Worm (Caenorhabditis elegans) whole organism, young adult: ENCODE results near the gene egl-21.
A peak's percentile ranks its signal among the peaks of the same experiment; 100 is the strongest.

Experiments used
- B0019.2 ChIP-seq: fragments of 200-800 bp; sonication (Bioruptor generic); conservative IDR thresholded peaks from 2 replicates; pipeline ENCODE4 v1.3.6; 2022; ENCODE audit warnings: missing genetic modification reagents, missing genetic modification characterization, missing compliant biosample characterization
- D2030.7 ChIP-seq: fragments of 200-800 bp; sonication (Bioruptor generic); IDR thresholded peaks from 2 replicates; pipeline ENCODE4 v1.3.6; 2022; ENCODE audit warnings: missing genetic modification reagents, missing genetic modification characterization, missing compliant biosample characterization
- F23B12.7 ChIP-seq: sonication (generic microtip); optimal IDR thresholded peaks from 2 replicates; lab custom pipeline; 2017; ENCODE audit warnings: missing genetic modification characterization, mild to moderate bottlenecking, missing compliant biosample characterization, antibody characterized with exemption, moderate library complexity; ENCODE audit not compliant: insufficient read depth
- F37B4.10 ChIP-seq: fragments of 200-800 bp; sonication (Bioruptor generic); IDR thresholded peaks from 2 replicates; pipeline ENCODE4 v1.3.6; 2022; ENCODE audit warnings: missing genetic modification characterization, missing compliant biosample characterization
- F49E8.2 ChIP-seq: sonication (generic microtip); optimal IDR thresholded peaks from 3 replicates; lab custom pipeline; 2017; ENCODE audit warnings: missing genetic modification characterization, mild to moderate bottlenecking, missing compliant biosample characterization, antibody characterized with exemption, moderate library complexity; ENCODE audit not compliant: insufficient read depth
- F52B5.7 ChIP-seq: sonication (generic microtip); optimal IDR thresholded peaks from 2 replicates; lab custom pipeline; 2016; ENCODE audit warnings: mild to moderate bottlenecking, missing genetic modification characterization, missing compliant biosample characterization
- F57C9.4 ChIP-seq: sonication (generic microtip); optimal IDR thresholded peaks from 2 replicates; lab custom pipeline; 2017; ENCODE audit warnings: mild to moderate bottlenecking, missing genetic modification characterization, missing compliant biosample characterization
- K11D2.4 ChIP-seq: fragments of 200-800 bp; sonication (Bioruptor generic); IDR thresholded peaks from 2 replicates; pipeline ENCODE4 v1.3.6; 2022; ENCODE audit warnings: missing genetic modification reagents, missing genetic modification characterization, missing compliant biosample characterization
- K12H6.12 ChIP-seq: fragments of 200-800 bp; sonication (Bioruptor generic); optimal IDR thresholded peaks from 2 replicates; lab custom pipeline; 2018; ENCODE audit warnings: mild to moderate bottlenecking, missing genetic modification characterization, missing compliant biosample characterization
- ZK185.1 ChIP-seq: sonication (generic microtip); optimal IDR thresholded peaks from 2 replicates; lab custom pipeline; 2016; ENCODE audit warnings: mild to moderate bottlenecking, missing genetic modification characterization, missing compliant biosample characterization; ENCODE audit not compliant: poor library complexity, severe bottlenecking
- ama-1 ChIP-seq, 3 experiments: fragments of 150-350 bp in 1 of 3; sonication (generic microtip) in 2 of 3; optimal IDR thresholded peaks; 2 replicates each; lab custom pipeline; 2014 to 2018; ENCODE audit warnings: missing biosample characterization in 2 of 3, missing genetic modification characterization in 2 of 3, missing genetic modification reagents in 2 of 3
- aptf-2 ChIP-seq: fragments of 200-800 bp; sonication (Bioruptor generic); conservative IDR thresholded peaks from 2 replicates; pipeline ENCODE4 v1.3.6; 2022; ENCODE audit warnings: missing genetic modification reagents, missing genetic modification characterization, missing compliant biosample characterization
- attf-3 ChIP-seq: fragments of 200-800 bp; sonication (Bioruptor generic); conservative IDR thresholded peaks from 2 replicates; pipeline ENCODE4 v1.3.6; 2022; ENCODE audit warnings: missing genetic modification reagents, missing genetic modification characterization, missing compliant biosample characterization
- attf-5 ChIP-seq: fragments of 200-800 bp; sonication (Bioruptor generic); optimal IDR thresholded peaks from 2 replicates; lab custom pipeline; 2018; ENCODE audit warnings: mild to moderate bottlenecking, missing genetic modification characterization, missing compliant biosample characterization
- bed-1 ChIP-seq: fragments of 200-800 bp; sonication (Bioruptor generic); IDR thresholded peaks from 2 replicates; pipeline ENCODE4 v1.3.6; 2022; ENCODE audit warnings: missing genetic modification reagents, missing genetic modification characterization, missing compliant biosample characterization
- ccch-3 ChIP-seq: fragments of 200-800 bp; sonication (Bioruptor generic); optimal IDR thresholded peaks from 2 replicates; lab custom pipeline; 2018; ENCODE audit warnings: mild to moderate bottlenecking, missing genetic modification characterization, missing compliant biosample characterization
- cebp-1 ChIP-seq, 2 experiments: fragments of 200-800 bp in 1 of 2; sonication (Bioruptor generic) in 1 of 2; sonication (generic microtip) in 1 of 2; IDR thresholded peaks in 1 of 2; optimal IDR thresholded peaks in 1 of 2; 2 replicates each; pipeline versions ENCODE4 v1.3.6 to Lab custom; 2017 to 2022; ENCODE audit warnings: missing compliant biosample characterization in 2 of 2, missing genetic modification characterization in 2 of 2, mild to moderate bottlenecking in 1 of 2, missing genetic modification reagents in 1 of 2, moderate library complexity in 1 of 2
- ceh-100 ChIP-seq: fragments of 200-800 bp; sonication (Bioruptor generic); IDR thresholded peaks from 2 replicates; pipeline ENCODE4 v1.3.6; 2022; ENCODE audit warnings: missing genetic modification reagents, missing genetic modification characterization, missing compliant biosample characterization
- ceh-40 ChIP-seq: fragments of 200-800 bp; sonication (Bioruptor generic); IDR thresholded peaks from 2 replicates; pipeline ENCODE4 v1.3.6; 2022; ENCODE audit warnings: missing genetic modification characterization, missing compliant biosample characterization
- dox-1 ChIP-seq: fragments of 200-800 bp; sonication (Bioruptor generic); IDR thresholded peaks from 2 replicates; pipeline ENCODE4 v1.3.6; 2022; ENCODE audit warnings: missing genetic modification reagents, missing genetic modification characterization, missing compliant biosample characterization
- dpff-1 ChIP-seq: sonication (generic microtip); optimal IDR thresholded peaks from 2 replicates; lab custom pipeline; 2017; ENCODE audit warnings: mild to moderate bottlenecking, missing genetic modification characterization, missing compliant biosample characterization
- ets-4 ChIP-seq: fragments of 200-800 bp; sonication (Bioruptor generic); optimal IDR thresholded peaks from 2 replicates; lab custom pipeline; 2018; ENCODE audit warnings: mild to moderate bottlenecking, missing genetic modification characterization, missing compliant biosample characterization
- fkh-3 ChIP-seq: sonication (generic microtip); optimal IDR thresholded peaks from 2 replicates; lab custom pipeline; 2016; ENCODE audit warnings: mild to moderate bottlenecking, missing genetic modification characterization, missing compliant biosample characterization
- him-1 ChIP-seq: sonication (generic microtip); optimal IDR thresholded peaks from 2 replicates; lab custom pipeline; 2016; ENCODE audit warnings: missing genotype, missing genetic modification reagents, missing genetic modification characterization, missing compliant biosample characterization
- hlh-26 ChIP-seq: fragments of 200-800 bp; sonication (Bioruptor generic); conservative IDR thresholded peaks from 2 replicates; pipeline ENCODE4 v1.3.6; 2022; ENCODE audit warnings: missing genetic modification reagents, missing genetic modification characterization, missing compliant biosample characterization
- let-526 ChIP-seq: fragments of 200-800 bp; sonication (Bioruptor generic); IDR thresholded peaks from 2 replicates; pipeline ENCODE4 v1.3.6; 2022; ENCODE audit warnings: missing genetic modification reagents, missing genetic modification characterization, missing compliant biosample characterization
- lir-1 ChIP-seq: fragments of 200-800 bp; sonication (Bioruptor generic); conservative IDR thresholded peaks from 2 replicates; pipeline ENCODE4 v1.3.6; 2022; ENCODE audit warnings: missing genetic modification reagents, missing genetic modification characterization, missing compliant biosample characterization
- lsl-1 ChIP-seq: fragments of 200-800 bp; sonication (Bioruptor generic); optimal IDR thresholded peaks from 2 replicates; lab custom pipeline; 2018; ENCODE audit warnings: mild to moderate bottlenecking, missing genetic modification characterization, moderate library complexity, missing compliant biosample characterization
- madf-6 ChIP-seq: fragments of 200-800 bp; sonication (Bioruptor generic); IDR thresholded peaks from 2 replicates; pipeline ENCODE4 v1.3.6; 2022; ENCODE audit warnings: missing genetic modification reagents, missing genetic modification characterization, missing compliant biosample characterization
- madf-8 ChIP-seq: fragments of 200-800 bp; sonication (Bioruptor generic); conservative IDR thresholded peaks from 2 replicates; pipeline ENCODE4 v1.3.6; 2022; ENCODE audit warnings: missing genetic modification reagents, missing genetic modification characterization, missing compliant biosample characterization
- mes-4 ChIP-seq: sonication (generic microtip); optimal IDR thresholded peaks from 2 replicates; lab custom pipeline; 2016; ENCODE audit warnings: missing genotype, missing genetic modification characterization, missing compliant biosample characterization
- mxl-1 ChIP-seq: sonication (generic microtip); optimal IDR thresholded peaks from 2 replicates; lab custom pipeline; 2016; ENCODE audit warnings: missing genetic modification characterization, missing compliant biosample characterization
- nfya-1 ChIP-seq: sonication (generic microtip); optimal IDR thresholded peaks from 2 replicates; lab custom pipeline; 2017; ENCODE audit warnings: antibody characterized with exemption, missing compliant biosample characterization, missing genetic modification characterization, borderline replicate concordance; ENCODE audit not compliant: insufficient read depth
- nfyb-1 ChIP-seq: fragments of 200-800 bp; sonication (Bioruptor generic); IDR thresholded peaks from 2 replicates; pipeline ENCODE4 v1.3.6; 2022; ENCODE audit warnings: missing genetic modification reagents, missing genetic modification characterization, missing compliant biosample characterization
- nhr-120 ChIP-seq: fragments of 200-800 bp; sonication (Bioruptor generic); IDR thresholded peaks from 2 replicates; pipeline ENCODE4 v1.3.6; 2022; ENCODE audit warnings: missing genetic modification characterization, missing compliant biosample characterization
- nhr-179 ChIP-seq: sonication (generic microtip); optimal IDR thresholded peaks from 2 replicates; lab custom pipeline; 2016; ENCODE audit warnings: mild to moderate bottlenecking, missing genetic modification characterization, missing compliant biosample characterization
- pbrm-1 ChIP-seq: fragments of 200-800 bp; sonication (Bioruptor generic); IDR thresholded peaks from 2 replicates; pipeline ENCODE4 v1.3.6; 2022; ENCODE audit warnings: missing genetic modification reagents, missing genetic modification characterization, missing compliant biosample characterization
- repo-1 ChIP-seq: sonication (generic microtip); optimal IDR thresholded peaks from 2 replicates; lab custom pipeline; 2017; ENCODE audit warnings: mild to moderate bottlenecking, missing genetic modification characterization, missing compliant biosample characterization
- sdz-38 ChIP-seq: sonication (generic microtip); optimal IDR thresholded peaks from 2 replicates; lab custom pipeline; 2016; ENCODE audit warnings: missing genotype, missing genetic modification characterization, missing compliant biosample characterization
- snpc-4 ChIP-seq, 5 experiments: fragments of 150-350 bp in 1 of 5; sonication (generic microtip) in 4 of 5; optimal IDR thresholded peaks; 2 replicates each; lab custom pipeline; 2014 to 2018; ENCODE audit warnings: missing genetic modification characterization in 5 of 5, missing biosample characterization in 3 of 5, antibody characterized with exemption in 2 of 5, mild to moderate bottlenecking in 2 of 5, missing compliant biosample characterization in 2 of 5, missing genotype in 2 of 5, moderate library complexity in 2 of 5, missing genetic modification reagents in 1 of 5
- somi-1 ChIP-seq: fragments of 200-800 bp; sonication (Bioruptor generic); optimal IDR thresholded peaks from 2 replicates; lab custom pipeline; 2018; ENCODE audit warnings: mild to moderate bottlenecking, missing genetic modification characterization, missing compliant biosample characterization
- tbp1 ChIP-seq: fragments of 200-800 bp; sonication (Bioruptor generic); optimal IDR thresholded peaks from 2 replicates; lab custom pipeline; 2018; ENCODE audit warnings: mild to moderate bottlenecking, missing genetic modification characterization, missing compliant biosample characterization
- zim-3 ChIP-seq: sonication (generic microtip); optimal IDR thresholded peaks from 2 replicates; lab custom pipeline; 2017; ENCODE audit warnings: mild to moderate bottlenecking, missing genetic modification characterization, moderate library complexity, missing compliant biosample characterization
- ztf-6 ChIP-seq: fragments of 200-800 bp; sonication (Bioruptor generic); IDR thresholded peaks from 2 replicates; pipeline ENCODE4 v1.3.6; 2022; ENCODE audit warnings: missing genetic modification reagents, missing genetic modification characterization, missing compliant biosample characterization

The egl-21 gene

ce11 chrIV:10489409-10489808 lies 7.8 kb upstream of the egl-21 start:
- TF ChIP-seq F37B4.10 (GFP tag; lab: Robert Waterston, UW) (no peak), dpff-1 (tag; lab: Kevin White, UChicago) (no peak), somi-1 (GFP tag; lab: Kevin White, UChicago) (no peak), nhr-179 (tag; lab: Kevin White, UChicago) (no peak), F57C9.4 (tag; lab: Kevin White, UChicago) (no peak)

- TF ChIP-seq aptf-2 (peak; percentile 83), F52B5.7 (tag; lab: Kevin White, UChicago) (peak; percentile 1), madf-8 (no peak), B0019.2 (GFP tag; lab: Robert Waterston, UW) (0 out of 2 replicates have a peak, but pooled peaks have one; percentile 51), let-526 (GFP tag; lab: Robert Waterston, UW) (peak; percentile 79; the same call in 1 of the 2 replicates), nfya-1 (no peak), zim-3 (tag; lab: Kevin White, UChicago) (no peak), F23B12.7 (tag; lab: Kevin White, UChicago) (peak; percentile 31), ceh-40 (GFP tag; lab: Robert Waterston, UW) (no peak), ceh-100 (GFP tag; lab: Robert Waterston, UW) (peak; percentile 41; the same call in 1 of the 2 replicates), nfyb-1 (GFP tag; lab: Robert Waterston, UW) (peak; percentile 62), nhr-179 (tag; lab: Kevin White, UChicago) (no peak), mes-4 (tag; lab: Kevin White, UChicago) (no peak), fkh-3 (tag; lab: Kevin White, UChicago) (no peak), snpc-4 (GFP tag; optimal IDR thresholded peaks at IDR 0.05; lab: Kevin White, UChicago) (no peak), snpc-4 (tag; optimal IDR thresholded peaks at IDR 0.05; lab: Kevin White, UChicago) (peak in 3 of 4 experiments; percentile 46 to 70 (median 64)), nhr-120 (GFP tag; lab: Robert Waterston, UW) (no peak), lsl-1 (GFP tag; lab: Kevin White, UChicago) (peak; percentile 53), ZK185.1 (tag; lab: Kevin White, UChicago) (peak; percentile 96), attf-5 (GFP tag; lab: Kevin White, UChicago) (peak; percentile 48), K11D2.4 (peak; percentile 61; the same call in 1 of the 2 replicates), repo-1 (no peak), mxl-1 (tag; lab: Kevin White, UChicago) (no peak), D2030.7 (peak; percentile 43; the same call in 1 of the 2 replicates), ccch-3 (peak; percentile 93), sdz-38 (no peak), K12H6.12 (tag; lab: Kevin White, UChicago) (peak; percentile 74), lir-1 (GFP tag; lab: Robert Waterston, UW) (peak; percentile 78), somi-1 (GFP tag; lab: Kevin White, UChicago) (peak; percentile 49), hlh-26 (GFP tag; lab: Robert Waterston, UW) (no peak), ets-4 (no peak), ztf-6 (GFP tag; lab: Robert Waterston, UW) (no peak), pbrm-1 (GFP tag; lab: Robert Waterston, UW) (no peak; the same call in 1 of the 2 replicates), tbp1 (GFP tag; lab: Kevin White, UChicago) (peak; percentile 42), bed-1 (GFP tag; lab: Robert Waterston, UW) (0 out of 2 replicates have a peak, but pooled peaks have one; percentile 54), him-1 (tag; lab: Kevin White, UChicago) (peak; percentile 55), attf-3 (no peak), ama-1 (optimal IDR thresholded peaks at IDR 0.05; lab: Kevin White, UChicago) (no peak), ama-1 (GFP tag; optimal IDR thresholded peaks at IDR 0.05; lab: Kevin White, UChicago) (no peak), cebp-1 (GFP tag; IDR thresholded peaks at IDR 0.05; lab: Robert Waterston, UW) (no peak), cebp-1 (tag; optimal IDR thresholded peaks at IDR 0.05; lab: Kevin White, UChicago) (peak; percentile 61), madf-6 (GFP tag; lab: Robert Waterston, UW) (peak; percentile 81), dox-1 (GFP tag; lab: Robert Waterston, UW) (peak; percentile 85), F49E8.2 (tag; lab: Kevin White, UChicago) (no peak)
These were observed 2.0 kb upstream of the egl-21 start, which contains the start of the genes F01D4.5 and ced-5 for ce11 chrIV:10483607-10484117. Gene F01D4.5, minus strand, starts transcription at chrIV:10483657. Gene ced-5, plus strand, starts transcription at chrIV:10484110.
